Worm (Caenorhabditis elegans) whole organism, mixed stage, embryonic: ENCODE measurements around the gene F53G2.2.

Source experiments
- ceh-39 ChIP-seq: fragments of 150-350 bp; optimal IDR thresholded peaks from 2 replicates; lab custom pipeline; 2014; ENCODE audit warnings: missing biosample characterization, missing genetic modification characterization
- ceh-43 ChIP-seq: fragments of 200-800 bp; sonication (Bioruptor generic); optimal IDR thresholded peaks from 2 replicates; lab custom pipeline; 2018; ENCODE audit warnings: mild to moderate bottlenecking, missing genetic modification characterization, moderate library complexity, missing compliant biosample characterization
- ceh-83 ChIP-seq: fragments of 200-800 bp; sonication (Bioruptor generic); optimal IDR thresholded peaks from 2 replicates; lab custom pipeline; 2018; ENCODE audit warnings: mild to moderate bottlenecking, missing genetic modification characterization, missing compliant biosample characterization
- ces-1 ChIP-seq: fragments of 150-350 bp; optimal IDR thresholded peaks from 2 replicates; lab custom pipeline; 2014; ENCODE audit warnings: missing biosample characterization, missing genetic modification reagents, missing genetic modification characterization
- cnd-1 ChIP-seq: fragments of 200-800 bp; sonication (Bioruptor generic); optimal IDR thresholded peaks from 2 replicates; lab custom pipeline; 2018; ENCODE audit warnings: mild to moderate bottlenecking, missing genetic modification characterization, missing compliant biosample characterization
- drap-1 ChIP-seq: fragments of 200-800 bp; sonication (Bioruptor generic); optimal IDR thresholded peaks from 3 replicates; lab custom pipeline; 2018; ENCODE audit warnings: mild to moderate bottlenecking, missing genetic modification characterization, missing compliant biosample characterization
- elt-1 ChIP-seq: sonication (generic microtip); optimal IDR thresholded peaks from 2 replicates; lab custom pipeline; 2017; ENCODE audit warnings: missing genetic modification characterization, mild to moderate bottlenecking, missing compliant biosample characterization, antibody characterized with exemption, moderate library complexity, borderline replicate concordance; ENCODE audit not compliant: insufficient read depth
- ham-2 ChIP-seq: fragments of 200-800 bp; sonication (Bioruptor generic); optimal IDR thresholded peaks from 2 replicates; lab custom pipeline; 2018; ENCODE audit warnings: mild to moderate bottlenecking, missing genetic modification characterization, missing compliant biosample characterization
- hlh-1 ChIP-seq: fragments of 150-350 bp; optimal IDR thresholded peaks from 2 replicates; lab custom pipeline; 2014; ENCODE audit warnings: missing biosample characterization, missing genetic modification reagents, missing genetic modification characterization
- lin-13 ChIP-seq: fragments of 150-350 bp; optimal IDR thresholded peaks from 2 replicates; lab custom pipeline; 2014; ENCODE audit warnings: missing biosample characterization, missing genetic modification characterization
- lin-32 ChIP-seq: fragments of 200-800 bp; sonication (Bioruptor generic); optimal IDR thresholded peaks from 2 replicates; lab custom pipeline; 2018; ENCODE audit warnings: mild to moderate bottlenecking, missing genetic modification characterization, missing compliant biosample characterization
- lsy-2 ChIP-seq: fragments of 150-350 bp; optimal IDR thresholded peaks from 2 replicates; lab custom pipeline; 2014; ENCODE audit warnings: missing biosample characterization, missing genetic modification characterization
- mab-5 ChIP-seq: fragments of 150-350 bp; optimal IDR thresholded peaks from 2 replicates; lab custom pipeline; 2014; ENCODE audit warnings: missing biosample characterization, missing genetic modification characterization
- mls-2 ChIP-seq: sonication (generic microtip); optimal IDR thresholded peaks from 2 replicates; lab custom pipeline; 2016; ENCODE audit warnings: mild to moderate bottlenecking, missing genetic modification characterization, moderate library complexity, missing compliant biosample characterization
- nhr-12 ChIP-seq: fragments of 150-350 bp; optimal IDR thresholded peaks from 2 replicates; lab custom pipeline; 2014; ENCODE audit warnings: missing biosample characterization, missing genetic modification characterization
- nhr-237 ChIP-seq: fragments of 150-350 bp; optimal IDR thresholded peaks from 2 replicates; lab custom pipeline; 2014; ENCODE audit warnings: missing biosample characterization, missing genetic modification characterization
- pha-4 ChIP-seq: fragments of 150-350 bp; optimal IDR thresholded peaks from 2 replicates; lab custom pipeline; 2018; ENCODE audit warnings: missing biosample characterization, missing genetic modification reagents, missing genetic modification characterization
- sptf-1 ChIP-seq: sonication (generic microtip); optimal IDR thresholded peaks from 2 replicates; lab custom pipeline; 2017; ENCODE audit warnings: mild to moderate bottlenecking, missing genetic modification characterization, moderate library complexity, missing compliant biosample characterization
- tbx-8 ChIP-seq: fragments of 200-800 bp; sonication (Bioruptor generic); optimal IDR thresholded peaks from 2 replicates; lab custom pipeline; 2018; ENCODE audit warnings: mild to moderate bottlenecking, missing genetic modification characterization, moderate library complexity, missing compliant biosample characterization
- unc-120 ChIP-seq: sonication (generic microtip); optimal IDR thresholded peaks from 2 replicates; lab custom pipeline; 2017; ENCODE audit warnings: missing genetic modification characterization, missing compliant biosample characterization; ENCODE audit not compliant: poor library complexity, severe bottlenecking
- unc-39 ChIP-seq: fragments of 150-350 bp; optimal IDR thresholded peaks from 2 replicates; lab custom pipeline; 2014; ENCODE audit warnings: missing biosample characterization, missing genetic modification characterization
- unc-62 ChIP-seq: fragments of 150-350 bp; optimal IDR thresholded peaks from 2 replicates; lab custom pipeline; 2014; ENCODE audit warnings: missing biosample characterization, missing genetic modification reagents, missing genetic modification characterization
- ztf-11 ChIP-seq: fragments of 150-350 bp; optimal IDR thresholded peaks from 2 replicates; lab custom pipeline; 2014; ENCODE audit warnings: missing biosample characterization, missing genetic modification characterization

F53G2.2 gene

DNA sequence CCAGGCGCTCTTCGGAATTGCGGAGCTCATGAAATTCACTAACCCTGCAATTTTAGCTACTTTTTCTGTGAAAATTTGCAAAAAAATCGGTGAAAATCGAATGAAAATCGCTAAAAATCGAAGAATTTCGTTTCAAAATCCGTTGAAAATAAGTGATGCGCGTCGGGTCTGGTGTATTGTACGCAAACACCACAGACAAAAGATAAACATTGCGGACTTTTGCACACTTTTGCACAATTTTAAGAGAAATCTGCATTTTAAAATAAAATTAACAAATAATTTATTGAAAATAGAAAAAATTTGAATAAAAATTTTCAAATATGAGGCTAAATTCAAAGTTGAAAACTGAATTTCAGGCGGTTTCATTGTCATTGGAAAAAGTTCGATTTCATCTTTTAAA lies 2.7 kb upstream of the F53G2.2 start, which contains the start of gene F53G2.12:
Gene F53G2.12 (minus strand): TSS at position 44 of the 400 bp plus-strand sequence.
- no peak for TF ChIP-seq nhr-12
- TF ChIP-seq ces-1 (GFP tag; lab: Kevin White, UChicago), result peak; percentile 38

DNA sequence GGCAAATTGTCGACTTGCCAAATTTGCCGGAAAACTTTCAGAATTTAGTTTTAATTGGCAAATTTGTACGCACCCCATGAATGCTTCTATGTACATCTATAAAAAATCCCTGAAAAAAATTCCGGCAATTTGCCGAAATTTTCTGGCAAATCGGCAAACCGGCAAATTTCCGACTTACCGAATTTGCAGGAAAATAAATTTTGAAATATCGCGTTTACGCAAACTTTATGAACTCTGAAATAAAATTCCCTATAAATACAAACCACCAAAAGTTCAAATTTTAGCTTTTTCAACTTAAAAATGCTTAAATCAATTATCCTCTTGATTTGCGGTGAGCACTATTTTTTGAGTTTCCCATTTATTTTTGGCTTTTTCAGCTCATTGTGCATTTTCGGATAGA lies 1.6 kb upstream of the F53G2.2 start, which contains the start of gene F53G2.3:
Gene F53G2.3 (plus strand): TSS at position 301 of the 400 bp plus-strand sequence.
- TF ChIP-seq pha-4 (tag; lab: Kevin White, UChicago) (no peak), elt-1 (tag; lab: Kevin White, UChicago) (no peak), sptf-1 (tag; lab: Kevin White, UChicago) (no peak), ceh-43 (GFP tag; lab: Kevin White, UChicago) (no peak), lin-32 (GFP tag; lab: Kevin White, UChicago) (no peak), nhr-237 (tag; lab: Kevin White, UChicago) (no peak), unc-39 (tag; lab: Kevin White, UChicago) (no peak), nhr-12 (no peak), unc-62 (GFP tag; lab: Kevin White, UChicago) (no peak), tbx-8 (GFP tag; lab: Kevin White, UChicago) (no peak), ham-2 (GFP tag; lab: Kevin White, UChicago) (no peak), drap-1 (no peak)

ce11 chrII:2483507-2483906 lies 1.8 kb downstream of the F53G2.2 start, which contains the start of gene F53G2.13:
F53G2.13 (plus strand) TSS chrII:2483807.
- TF ChIP-seq pha-4 (tag; lab: Kevin White, UChicago) (no peak), mls-2 (tag; lab: Kevin White, UChicago) (no peak), lin-13 (tag; lab: Kevin White, UChicago) (no peak), tbx-8 (GFP tag; lab: Kevin White, UChicago) (no peak), unc-120 (tag; lab: Kevin White, UChicago) (no peak), unc-39 (tag; lab: Kevin White, UChicago) (no peak), hlh-1 (tag; lab: Kevin White, UChicago) (no peak), mab-5 (tag; lab: Kevin White, UChicago) (no peak), ceh-39 (tag; lab: Kevin White, UChicago) (no peak), sptf-1 (tag; lab: Kevin White, UChicago) (no peak), ceh-83 (GFP tag; lab: Kevin White, UChicago) (no peak), ceh-43 (GFP tag; lab: Kevin White, UChicago) (no peak)
- TF ChIP-seq, all 35 proteins: peak for 0

DNA sequence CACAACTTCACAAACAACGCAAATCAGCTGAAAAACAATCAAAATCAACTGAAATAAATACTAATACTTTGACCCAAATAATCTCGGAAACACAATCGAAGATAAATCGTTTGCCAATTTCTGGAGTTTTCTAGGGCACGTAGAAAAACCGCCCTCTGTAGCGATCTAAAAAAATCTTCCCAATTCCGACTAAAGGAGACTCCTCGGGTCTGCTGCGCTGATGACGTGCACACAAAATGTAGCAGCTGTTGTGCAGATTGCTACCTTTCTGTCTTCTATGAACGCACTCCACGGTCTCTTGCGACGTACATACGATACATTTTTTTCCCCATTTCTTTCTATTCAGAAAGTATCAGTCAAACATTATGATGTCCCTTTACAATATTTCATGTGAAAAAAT lies 6.7 kb downstream of the F53G2.2 start, which contains the start of gene F53G2.1:
Gene F53G2.1 (plus strand): TSS at position 301 of the 400 bp plus-strand sequence.
- TF ChIP-seq lin-32 (GFP tag; lab: Kevin White, UChicago), result no peak
- TF ChIP-seq hlh-1 (tag; lab: Kevin White, UChicago), result peak; percentile 64
- TF ChIP-seq, all 35 proteins: peak for 1

DNA sequence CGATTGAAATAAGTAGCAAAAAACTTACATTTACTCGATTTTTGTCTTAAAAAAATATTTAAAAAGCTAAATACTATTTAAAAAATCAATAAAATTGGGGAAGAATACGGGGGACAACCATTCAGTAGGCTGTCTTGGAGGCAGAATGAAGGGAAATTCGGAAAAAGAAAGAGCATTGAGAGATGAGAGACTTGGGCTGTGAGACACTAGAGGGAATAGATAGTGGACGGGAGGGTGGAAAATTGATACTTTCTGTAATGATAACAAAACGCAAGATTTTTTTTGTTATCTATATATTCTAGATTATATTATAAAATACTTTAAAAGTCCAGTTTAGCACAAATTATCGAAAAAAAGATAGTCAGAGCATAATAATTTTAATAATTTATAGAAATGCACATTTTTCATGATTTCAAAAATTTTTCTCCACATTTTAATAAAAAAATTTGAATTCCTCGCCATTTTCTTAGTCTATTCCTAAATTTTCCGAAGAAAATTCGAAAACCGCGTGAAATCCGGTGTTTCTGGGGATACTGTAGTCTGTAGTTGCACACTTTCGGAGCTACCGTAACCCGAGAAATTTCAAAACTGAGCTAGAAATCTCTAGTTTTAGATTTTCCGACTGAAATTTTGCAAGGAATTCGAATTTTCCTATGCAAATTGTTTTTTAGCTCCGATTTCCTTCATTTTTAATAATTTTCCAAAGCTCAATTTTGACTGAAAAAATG lies 22.1 kb downstream of the F53G2.2 start:
- TF ChIP-seq lsy-2 (tag; lab: Kevin White, UChicago), result peak; percentile 44
- no peak for TF ChIP-seq ztf-11
- TF ChIP-seq cnd-1 (tag; lab: Kevin White, UChicago), result no peak
- TF ChIP-seq, all 35 proteins: peak for 1

ce11 chrII:2504431-2504928 lies 22.8 kb downstream of the F53G2.2 start, which contains the start of gene gbas-1:
gbas-1 (plus strand) TSS chrII:2504878.
- TF ChIP-seq unc-120 (tag; lab: Kevin White, UChicago) (peak; percentile 99), unc-39 (tag; lab: Kevin White, UChicago) (no peak), nhr-237 (tag; lab: Kevin White, UChicago) (peak; percentile 2), ces-1 (GFP tag; lab: Kevin White, UChicago) (peak; percentile 34)

- TF ChIP-seq drap-1 (no peak), ham-2 (GFP tag; lab: Kevin White, UChicago) (no peak), sptf-1 (tag; lab: Kevin White, UChicago) (no peak), tbx-8 (GFP tag; lab: Kevin White, UChicago) (no peak), lin-13 (tag; lab: Kevin White, UChicago) (no peak), unc-120 (tag; lab: Kevin White, UChicago) (no peak), pha-4 (tag; lab: Kevin White, UChicago) (no peak)
Measured at ce11 chrII:2518487-2518886, 36.8 kb downstream of the F53G2.2 start.
